Worm (Caenorhabditis elegans) whole organism, L4 larva: Measurements from ENCODE around the gene col-95.
A peak's percentile ranks its signal among the peaks of the same experiment; 100 is the strongest.

Experiments used
- F37D6.2 ChIP-seq: sonication (generic microtip); optimal IDR thresholded peaks from 2 replicates; lab custom pipeline; 2016; ENCODE audit warnings: mild to moderate bottlenecking, missing genetic modification characterization, missing compliant biosample characterization
- ZK546.5 ChIP-seq, 2 experiments: sonication (generic microtip); optimal IDR thresholded peaks; 2 replicates each; lab custom pipeline; 2017; ENCODE audit warnings: missing biosample characterization in 2 of 2, missing genetic modification characterization in 2 of 2
- ama-1 ChIP-seq: fragments of 150-350 bp; optimal IDR thresholded peaks from 2 replicates; lab custom pipeline; 2014; ENCODE audit warnings: inconsistent platforms, mixed read lengths
- ceh-82 ChIP-seq: sonication (generic microtip); optimal IDR thresholded peaks from 2 replicates; lab custom pipeline; 2017; ENCODE audit warnings: missing biosample characterization, missing genetic modification characterization
- daf-8 ChIP-seq: fragments of 200-800 bp; sonication (Bioruptor generic); IDR thresholded peaks from 2 replicates; pipeline ENCODE4 v1.3.6; 2022; ENCODE audit warnings: missing genetic modification characterization, missing compliant biosample characterization
- lin-39 ChIP-seq: fragments of 150-350 bp; optimal IDR thresholded peaks from 2 replicates; lab custom pipeline; 2014; ENCODE audit warnings: missing biosample characterization, missing genetic modification reagents, missing genetic modification characterization
- lir-3 ChIP-seq: sonication (generic microtip); optimal IDR thresholded peaks from 2 replicates; lab custom pipeline; 2016; ENCODE audit warnings: mild to moderate bottlenecking, missing genetic modification characterization, missing compliant biosample characterization
- mes-2 ChIP-seq: sonication (generic microtip); optimal IDR thresholded peaks from 2 replicates; lab custom pipeline; 2016; ENCODE audit warnings: missing genotype, mild to moderate bottlenecking, missing genetic modification characterization, missing compliant biosample characterization; ENCODE audit not compliant: poor library complexity, severe bottlenecking
- nhr-42 ChIP-seq: fragments of 200-800 bp; sonication (Bioruptor generic); IDR thresholded peaks from 2 replicates; pipeline ENCODE4 v1.3.6; 2022; ENCODE audit warnings: missing genetic modification characterization, missing compliant biosample characterization
- nhr-77 ChIP-seq: fragments of 150-350 bp; optimal IDR thresholded peaks from 2 replicates; lab custom pipeline; 2014; ENCODE audit warnings: missing biosample characterization, missing genetic modification characterization
- pqm-1 ChIP-seq: sonication (generic microtip); optimal IDR thresholded peaks from 2 replicates; lab custom pipeline; 2017; ENCODE audit warnings: missing biosample characterization, missing genetic modification characterization
- zag-1 ChIP-seq: fragments of 150-350 bp; optimal IDR thresholded peaks from 2 replicates; lab custom pipeline; 2014; ENCODE audit warnings: missing biosample characterization, missing genetic modification characterization

ce11 chrIII:11718548-11718947 lies 14.8 kb downstream of the col-95 start, which contains the start of gene Y41C4A.9:
- no peak for TF ChIP-seq lir-3 (tag; lab: Kevin White, UChicago)
- no peak for TF ChIP-seq ceh-82 (tag; lab: Kevin White, UChicago)
- TF ChIP-seq zag-1, result no peak
- no peak for TF ChIP-seq nhr-42 (GFP tag; lab: Robert Waterston, UW)
- peak; percentile 4 for TF ChIP-seq ama-1
- no peak for TF ChIP-seq F37D6.2 (tag; lab: Kevin White, UChicago)
- TF ChIP-seq daf-8 (GFP tag; lab: Robert Waterston, UW), result no peak
- TF ChIP-seq pqm-1, result no peak
- TF ChIP-seq mes-2, result peak; percentile 57
- no peak for TF ChIP-seq ZK546.5 (tag; optimal IDR thresholded peaks at IDR 0.05; lab: Kevin White, UChicago)
- TF ChIP-seq nhr-77 (tag; lab: Kevin White, UChicago), result no peak
- TF ChIP-seq lin-39 (tag; lab: Kevin White, UChicago), result no peak
